Fruit fly (Drosophila melanogaster) whole organism, embryonic: ENCODE measurements around the gene RpS25.

Source experiments
- Abd-B ChIP-seq: fragments of 200-800 bp; sonication (Bioruptor generic); optimal IDR thresholded peaks from 2 replicates; lab custom pipeline; 2018; ENCODE audit warnings: missing biosample characterization, mild to moderate bottlenecking, missing genetic modification characterization, moderate library complexity
- B-H1 ChIP-seq: fragments of 200-800 bp; sonication (Bioruptor generic); IDR thresholded peaks from 3 replicates; pipeline ENCODE4 v1.3.6; 2022; ENCODE audit warnings: missing biosample characterization, missing genetic modification characterization
- C15 ChIP-seq: fragments of 200-800 bp; sonication (Bioruptor generic); IDR thresholded peaks from 3 replicates; pipeline ENCODE4 v1.3.6; 2022; ENCODE audit warnings: missing biosample characterization, missing genetic modification characterization
- CG10959 ChIP-seq: fragments of 200-800 bp; sonication (Bioruptor generic); IDR thresholded peaks from 2 replicates; pipeline ENCODE4 v1.3.6; 2022; ENCODE audit warnings: missing biosample characterization, missing genetic modification characterization
- CG11247 ChIP-seq: fragments of 200-800 bp; sonication (Bioruptor generic); IDR thresholded peaks from 2 replicates; pipeline ENCODE4 v1.3.6; 2022; ENCODE audit warnings: missing biosample characterization, missing genetic modification characterization
- CG11504 ChIP-seq: fragments of 200-800 bp; sonication (Bioruptor generic); optimal IDR thresholded peaks from 3 replicates; lab custom pipeline; 2019; ENCODE audit warnings: missing biosample characterization, mild to moderate bottlenecking, missing genetic modification characterization, moderate library complexity
- CG12236 ChIP-seq: fragments of 200-800 bp; sonication (Bioruptor generic); optimal IDR thresholded peaks from 2 replicates; lab custom pipeline; 2016; ENCODE audit warnings: missing biosample characterization, missing genetic modification characterization
- CG14441 ChIP-seq: fragments of 200-800 bp; sonication (Bioruptor generic); IDR thresholded peaks from 2 replicates; pipeline ENCODE4 v1.3.6; 2022; ENCODE audit warnings: missing biosample characterization, missing genetic modification characterization
- CG14860 ChIP-seq: fragments of 200-800 bp; sonication (Bioruptor generic); IDR thresholded peaks from 3 replicates; pipeline ENCODE4 v1.3.6; 2022; ENCODE audit warnings: missing biosample characterization, missing genetic modification characterization; ENCODE audit not compliant: partially characterized antibody
- CG15073 ChIP-seq: fragments of 200-800 bp; sonication (Bioruptor generic); optimal IDR thresholded peaks from 2 replicates; lab custom pipeline; 2016; ENCODE audit warnings: missing biosample characterization, missing genetic modification characterization
- CG16779 ChIP-seq: fragments of 200-800 bp; sonication (Bioruptor generic); IDR thresholded peaks from 2 replicates; pipeline ENCODE4 v1.3.6; 2022; ENCODE audit warnings: missing biosample characterization, missing genetic modification characterization
- CG16863 ChIP-seq: fragments of 200-800 bp; sonication (Bioruptor generic); optimal IDR thresholded peaks from 3 replicates; lab custom pipeline; 2016; ENCODE audit warnings: missing biosample characterization, missing genetic modification characterization
- CG17359 ChIP-seq: fragments of 200-800 bp; sonication (Bioruptor generic); optimal IDR thresholded peaks from 3 replicates; lab custom pipeline; 2018; ENCODE audit warnings: missing biosample characterization, mild to moderate bottlenecking, missing genetic modification characterization, moderate library complexity
- CG17568 ChIP-seq: fragments of 200-800 bp; sonication (Bioruptor generic); optimal IDR thresholded peaks from 2 replicates; lab custom pipeline; 2018; ENCODE audit warnings: missing biosample characterization, mild to moderate bottlenecking, missing genetic modification characterization, moderate library complexity
- CG18599 ChIP-seq: fragments of 200-800 bp; sonication (Bioruptor generic); optimal IDR thresholded peaks from 3 replicates; lab custom pipeline; 2017; ENCODE audit warnings: missing biosample characterization, missing genetic modification characterization, mild to moderate bottlenecking, moderate library complexity, missing genetic modification reagents
- CG18619 ChIP-seq: fragments of 200-800 bp; sonication (Bioruptor generic); optimal IDR thresholded peaks from 3 replicates; lab custom pipeline; 2017; ENCODE audit warnings: missing biosample characterization, mild to moderate bottlenecking, missing genetic modification characterization
- CG30020 ChIP-seq: fragments of 200-800 bp; optimal IDR thresholded peaks from 2 replicates; lab custom pipeline; 2019; ENCODE audit warnings: missing biosample characterization, mild to moderate bottlenecking, missing genetic modification characterization, moderate library complexity
- CG32532 ChIP-seq: fragments of 200-800 bp; sonication (Bioruptor generic); IDR thresholded peaks from 2 replicates; pipeline ENCODE4 v1.3.6; 2022; ENCODE audit warnings: missing biosample characterization, missing genetic modification characterization
- CG5180 ChIP-seq: fragments of 200-800 bp; sonication (Bioruptor generic); optimal IDR thresholded peaks from 3 replicates; lab custom pipeline; 2017; ENCODE audit warnings: missing biosample characterization, missing genetic modification characterization, mild to moderate bottlenecking, moderate library complexity, missing genetic modification reagents
- CG7357 ChIP-seq: fragments of 200-800 bp; sonication (Bioruptor generic); IDR thresholded peaks from 3 replicates; pipeline ENCODE4 v1.3.6; 2022; ENCODE audit warnings: missing biosample characterization, missing genetic modification characterization
- CG7745 ChIP-seq: fragments of 200-800 bp; sonication (Bioruptor generic); optimal IDR thresholded peaks from 2 replicates; lab custom pipeline; 2018; ENCODE audit warnings: missing biosample characterization, mild to moderate bottlenecking, missing genetic modification characterization, moderate library complexity
- CG8290 ChIP-seq, 3 experiments: fragments of 200-800 bp; sonication (Bioruptor generic); optimal IDR thresholded peaks; 2 replicates each; lab custom pipeline; 2016 to 2019; ENCODE audit warnings: missing biosample characterization in 3 of 3, missing genetic modification characterization in 3 of 3, mild to moderate bottlenecking in 2 of 3, moderate library complexity in 1 of 3
- Doc2 ChIP-seq: fragments of 200-800 bp; sonication (Bioruptor generic); IDR thresholded peaks from 2 replicates; pipeline ENCODE4 v1.3.6; 2022; ENCODE audit warnings: missing biosample characterization, missing genetic modification characterization
- E2f2 ChIP-seq: fragments of 200-800 bp; sonication (Bioruptor generic); IDR thresholded peaks from 2 replicates; pipeline ENCODE4 v1.3.6; 2022; ENCODE audit warnings: missing biosample characterization, missing genetic modification characterization
- HHEX ChIP-seq: fragments of 200-800 bp; sonication (Bioruptor generic); optimal IDR thresholded peaks from 3 replicates; lab custom pipeline; 2017; ENCODE audit warnings: missing biosample characterization, mild to moderate bottlenecking, missing genetic modification characterization, missing genetic modification reagents
- Hmr ChIP-seq: fragments of 200-800 bp; sonication (Bioruptor generic); optimal IDR thresholded peaks from 3 replicates; lab custom pipeline; 2017; ENCODE audit warnings: mild to moderate bottlenecking, missing biosample characterization, missing genetic modification reagents, missing genetic modification characterization
- Hr3 ChIP-seq: fragments of 200-800 bp; sonication (Bioruptor generic); optimal IDR thresholded peaks from 3 replicates; lab custom pipeline; 2016; ENCODE audit warnings: missing biosample characterization, missing genetic modification characterization
- MBD-R2 ChIP-seq: fragments of 200-800 bp; sonication (Bioruptor generic); IDR thresholded peaks from 2 replicates; pipeline ENCODE4 v1.3.6; 2022; ENCODE audit warnings: missing biosample characterization, missing genetic modification characterization
- Scr ChIP-seq: fragments of 200-800 bp; sonication (Bioruptor generic); IDR thresholded peaks from 2 replicates; pipeline ENCODE4 v1.3.6; 2022; ENCODE audit warnings: missing biosample characterization, missing genetic modification characterization; ENCODE audit not compliant: partially characterized antibody
- Taf1 ChIP-seq: fragments of 200-800 bp; sonication (Bioruptor generic); IDR thresholded peaks from 2 replicates; pipeline ENCODE4 v1.3.6; 2022; ENCODE audit warnings: missing biosample characterization, missing genetic modification characterization
- btn ChIP-seq: fragments of 200-800 bp; sonication (Bioruptor generic); optimal IDR thresholded peaks from 2 replicates; lab custom pipeline; 2016; ENCODE audit warnings: missing biosample characterization, missing genetic modification characterization
- fd64A ChIP-seq: fragments of 200-800 bp; sonication (Bioruptor generic); optimal IDR thresholded peaks from 3 replicates; lab custom pipeline; 2018; ENCODE audit warnings: missing biosample characterization, mild to moderate bottlenecking, missing genetic modification characterization
- fd96Cb ChIP-seq: fragments of 200-800 bp; sonication (Bioruptor generic); optimal IDR thresholded peaks from 2 replicates; lab custom pipeline; 2018; ENCODE audit warnings: missing biosample characterization, mild to moderate bottlenecking, missing genetic modification characterization, moderate library complexity
- gfzf ChIP-seq: fragments of 200-800 bp; sonication (Bioruptor generic); optimal IDR thresholded peaks from 2 replicates; lab custom pipeline; 2016; ENCODE audit warnings: missing biosample characterization, mild to moderate bottlenecking, missing genetic modification characterization, moderate library complexity
- gsb-n ChIP-seq: fragments of 200-800 bp; sonication (Bioruptor generic); optimal IDR thresholded peaks from 3 replicates; lab custom pipeline; 2018; ENCODE audit warnings: missing biosample characterization, mild to moderate bottlenecking, missing genetic modification characterization
- gt ChIP-seq: fragments of 200-800 bp; sonication (Bioruptor generic); IDR thresholded peaks from 2 replicates; pipeline ENCODE4 v1.3.6; 2022; ENCODE audit warnings: missing biosample characterization, missing genetic modification characterization
- her ChIP-seq: fragments of 200-800 bp; sonication (Bioruptor generic); optimal IDR thresholded peaks from 2 replicates; lab custom pipeline; 2016; ENCODE audit warnings: missing biosample characterization, missing genetic modification characterization
- kah ChIP-seq: fragments of 200-800 bp; sonication (Bioruptor generic); optimal IDR thresholded peaks from 2 replicates; lab custom pipeline; 2018; ENCODE audit warnings: missing biosample characterization, mild to moderate bottlenecking, missing genetic modification characterization
- lov ChIP-seq, 2 experiments: fragments of 200-800 bp in 1 of 2; fragments of >200 bp in 1 of 2; sonication (Bioruptor generic) in 1 of 2; IDR thresholded peaks in 1 of 2; optimal IDR thresholded peaks in 1 of 2; 2 replicates in 1 of 2; 3 replicates in 1 of 2; pipeline versions ENCODE4 v1.3.6 to Lab custom; 2017 to 2022; ENCODE audit warnings: missing biosample characterization in 1 of 2, missing genetic modification characterization in 1 of 2
- mld ChIP-seq: fragments of 200-800 bp; sonication (Bioruptor generic); IDR thresholded peaks from 3 replicates; pipeline ENCODE4 v1.3.6; 2022; ENCODE audit warnings: missing biosample characterization, missing genetic modification characterization; ENCODE audit not compliant: partially characterized antibody
- oc ChIP-seq: fragments of 200-800 bp; sonication (Bioruptor generic); optimal IDR thresholded peaks from 2 replicates; lab custom pipeline; 2018; ENCODE audit warnings: missing biosample characterization, mild to moderate bottlenecking, missing genetic modification characterization, moderate library complexity
- odd ChIP-seq: fragments of 200-800 bp; sonication (Bioruptor generic); optimal IDR thresholded peaks from 2 replicates; lab custom pipeline; 2017; ENCODE audit warnings: missing biosample characterization, mild to moderate bottlenecking, missing genetic modification characterization
- phol ChIP-seq: fragments of 200-800 bp; sonication (Bioruptor generic); optimal IDR thresholded peaks from 3 replicates; lab custom pipeline; 2018; ENCODE audit warnings: missing biosample characterization, mild to moderate bottlenecking, missing genetic modification characterization, moderate library complexity
- sens ChIP-seq: fragments of 200-800 bp; sonication (Bioruptor generic); peaks from one replicate; lab custom pipeline; 2016; ENCODE audit warnings: missing biosample characterization, missing genetic modification characterization
- sens-2 ChIP-seq: fragments of 200-800 bp; sonication (Bioruptor generic); IDR thresholded peaks from 2 replicates; pipeline ENCODE4 v1.3.6; 2022; ENCODE audit warnings: missing biosample characterization, missing genetic modification characterization
- ttk ChIP-seq: fragments of 200-800 bp; sonication (Bioruptor generic); IDR thresholded peaks from 2 replicates; pipeline ENCODE4 v2.1.2; 2022; ENCODE audit warnings: missing biosample characterization, missing genetic modification characterization
- tx ChIP-seq: fragments of 200-800 bp; sonication (Bioruptor generic); optimal IDR thresholded peaks from 2 replicates; lab custom pipeline; 2016; ENCODE audit warnings: missing biosample characterization, missing genetic modification characterization
- unc-4 ChIP-seq: fragments of 200-800 bp; sonication (Bioruptor generic); IDR thresholded peaks from 2 replicates; pipeline ENCODE4 v1.3.6; 2022; ENCODE audit warnings: missing biosample characterization, missing genetic modification characterization; ENCODE audit not compliant: partially characterized antibody
- wdn ChIP-seq: fragments of 200-800 bp; sonication (Bioruptor generic); IDR thresholded peaks from 2 replicates; pipeline ENCODE4 v1.3.6; 2022; ENCODE audit warnings: missing biosample characterization, missing genetic modification characterization

The RpS25 gene

DNA sequence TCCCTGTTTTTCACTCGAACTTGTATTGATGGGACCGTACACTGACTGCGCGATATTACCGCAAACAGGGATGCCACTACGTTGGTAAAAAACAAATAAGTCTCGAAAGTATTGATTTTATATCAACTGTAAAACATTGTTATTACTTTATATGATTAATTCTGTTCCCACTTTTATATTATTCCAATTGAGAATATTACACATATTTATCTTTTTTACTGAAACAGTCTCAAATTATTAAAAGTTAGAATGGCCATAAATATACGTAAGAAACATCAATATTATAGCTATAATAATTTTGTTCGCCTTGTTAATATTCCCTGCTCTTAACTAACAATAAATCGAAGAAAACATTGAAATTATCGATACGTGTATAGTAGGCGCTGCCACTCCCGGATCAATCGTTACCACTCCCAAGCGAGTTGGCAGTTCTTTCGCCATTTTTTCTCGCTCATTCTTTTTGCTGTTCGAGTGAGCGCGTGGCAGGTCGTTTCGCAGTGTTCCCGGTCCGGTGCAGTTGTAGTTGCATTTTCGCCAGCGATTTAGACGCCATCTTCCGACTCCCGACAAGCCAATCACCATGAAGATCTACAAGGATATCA lies 6.2 kb downstream of the RpS25 start, which contains the start of the genes SdhC and Tctp (continued):
- TF ChIP-seq CG16779 (GFP tag; lab: Robert Waterston, UW) (no peak), fd64A (GFP tag; lab: Kevin White, UChicago) (no peak), CG30020 (tag; lab: Kevin White, UChicago) (peak; percentile 64), CG7357 (GFP tag; lab: Robert Waterston, UW) (no peak), gsb-n (tag; lab: Kevin White, UChicago) (peak; percentile 45), her (GFP tag; lab: Kevin White, UChicago) (no peak), CG14860 (GFP tag; lab: Robert Waterston, UW) (no peak), Taf1 (GFP tag; lab: Robert Waterston, UW) (no peak), kah (GFP tag; lab: Kevin White, UChicago) (peak; percentile 13), Hr3 (peak; percentile 41), fd96Cb (no peak), CG10959 (GFP tag; lab: Robert Waterston, UW) (no peak), lov (optimal IDR thresholded peaks at IDR 0.05; lab: Kevin White, UChicago) (no peak), lov (GFP tag; IDR thresholded peaks at IDR 0.05; lab: Robert Waterston, UW) (no peak), Abd-B (GFP tag; lab: Kevin White, UChicago) (peak; percentile 46), CG16863 (peak; percentile 49), B-H1 (GFP tag; lab: Robert Waterston, UW) (no peak), HHEX (GFP tag; lab: Kevin White, UChicago) (no peak), mld (GFP tag; lab: Robert Waterston, UW) (no peak), sens-2 (GFP tag; lab: Robert Waterston, UW) (no peak), C15 (GFP tag; lab: Robert Waterston, UW) (no peak), CG17359 (tag; lab: Kevin White, UChicago) (no peak), CG18619 (GFP tag; lab: Kevin White, UChicago) (peak; percentile 20), gfzf (peak; percentile 75), Hmr (GFP tag; lab: Kevin White, UChicago) (peak; percentile 73), CG32532 (GFP tag; lab: Robert Waterston, UW) (peak; percentile 57), CG8290 (GFP tag; optimal IDR thresholded peaks at IDR 0.05; lab: Kevin White, UChicago) (peak; percentile 28), CG8290 (tag; optimal IDR thresholded peaks at IDR 0.05; lab: Kevin White, UChicago) (peak in 1 of 2 experiments; percentile 71), sens (GFP tag; lab: Kevin White, UChicago) (peak; percentile 90), CG12236 (no peak), Doc2 (GFP tag; lab: Robert Waterston, UW) (no peak), unc-4 (GFP tag; lab: Robert Waterston, UW) (0 out of 2 replicates have a peak, but pooled peaks have one; percentile 51), btn (no peak), CG17568 (GFP tag; lab: Kevin White, UChicago) (no peak), gt (no peak), CG18599 (GFP tag; lab: Kevin White, UChicago) (peak; percentile 52), oc (no peak), tx (GFP tag; lab: Kevin White, UChicago) (no peak), CG14441 (GFP tag; lab: Robert Waterston, UW) (no peak), CG7745 (tag; lab: Kevin White, UChicago) (no peak), E2f2 (GFP tag; lab: Robert Waterston, UW) (0 out of 2 replicates have a peak, but pooled peaks have one; percentile 18), phol (tag; lab: Kevin White, UChicago) (peak; percentile 97), CG5180 (GFP tag; lab: Kevin White, UChicago) (peak; percentile 2), ttk (no peak), wdn (no peak), CG11247 (no peak), Scr (GFP tag; lab: Robert Waterston, UW) (peak; percentile 64), CG11504 (tag; lab: Kevin White, UChicago) (peak; percentile 60), MBD-R2 (GFP tag; lab: Robert Waterston, UW) (0 out of 2 replicates have a peak, but pooled peaks have one; percentile 25), CG15073 (GFP tag; lab: Kevin White, UChicago) (no peak), odd (GFP tag; lab: Kevin White, UChicago) (peak; percentile 5)
